Worm (Caenorhabditis elegans): ENCODE data around the gene let-418.

Gene let-418

DNA sequence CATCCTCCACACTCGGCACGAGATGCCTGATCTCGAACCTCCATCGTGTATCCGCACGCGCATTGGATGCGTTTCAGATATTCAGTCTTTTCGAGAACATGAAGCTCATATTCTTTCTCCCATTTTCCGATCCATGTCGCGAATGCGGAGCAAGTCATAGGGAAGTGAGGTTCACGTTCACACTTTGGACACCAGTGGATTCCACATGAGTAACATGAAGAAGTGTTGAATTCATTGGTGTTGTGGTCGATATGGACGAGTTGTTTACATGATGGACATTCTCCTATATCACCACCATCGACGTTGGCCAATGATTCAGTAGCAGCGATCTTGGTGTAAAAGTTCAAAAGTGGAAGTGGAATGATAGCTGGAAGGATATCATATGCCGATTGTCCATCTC, 14.3 kb downstream of the let-418 start:
- peak; percentile 32 for TF ChIP-seq nhr-25 (tag; optimal IDR thresholded peaks at IDR 0.05)
- no peak for TF ChIP-seq sea-2 (GFP tag; optimal IDR thresholded peaks at IDR 0.05)

DNA sequence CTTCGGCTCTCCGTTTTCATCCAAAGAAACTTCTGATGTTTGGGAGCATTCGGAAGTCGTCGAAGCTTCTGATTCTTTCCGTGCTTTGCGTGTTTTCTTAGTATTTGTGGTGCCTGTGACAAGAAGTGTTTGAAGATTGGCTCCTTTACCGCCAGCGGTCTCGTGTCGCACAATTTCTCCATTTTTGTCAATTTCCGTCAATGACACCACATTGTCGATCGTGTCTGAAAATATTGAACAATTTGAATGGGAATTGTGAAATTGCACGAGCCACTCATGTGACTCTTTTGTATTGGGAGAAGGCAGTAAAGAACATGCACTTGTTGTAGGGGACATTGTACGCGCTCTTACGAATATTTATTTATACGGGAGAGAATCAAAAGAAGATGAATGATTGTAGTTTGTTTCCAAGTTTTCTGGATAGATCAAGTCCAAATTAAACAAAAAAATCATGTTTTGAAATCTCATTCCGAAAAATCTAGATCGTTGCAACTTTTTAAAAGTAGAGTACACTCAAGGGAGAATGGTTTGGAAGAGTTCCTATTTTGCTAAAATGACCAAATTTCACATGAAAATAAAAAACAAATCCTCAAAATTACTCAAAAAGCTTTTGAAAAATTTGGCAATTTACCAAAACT, 16.0 kb downstream of the let-418 start:
- TF ChIP-seq nfya-1 (tag; optimal IDR thresholded peaks at IDR 0.05; ENCODE audit: insufficient read depth) (no peak), elt-2 (tag; optimal IDR thresholded peaks at IDR 0.05) (peak; percentile 51), ama-1 (optimal IDR thresholded peaks at IDR 0.05) (peak; percentile 74), ZK546.5 (tag; optimal IDR thresholded peaks at IDR 0.05) (no peak), pha-4 (tag; optimal IDR thresholded peaks at IDR 0.05) (peak; percentile 48), lin-39 (tag; optimal IDR thresholded peaks at IDR 0.05) (no peak), eor-1 (tag; optimal IDR thresholded peaks at IDR 0.05) (no peak), egl-5 (tag; optimal IDR thresholded peaks at IDR 0.05) (no peak), pqm-1 (tag; optimal IDR thresholded peaks at IDR 0.05) (peak; percentile 70), nhr-11 (tag; optimal IDR thresholded peaks at IDR 0.05) (no peak)

DNA sequence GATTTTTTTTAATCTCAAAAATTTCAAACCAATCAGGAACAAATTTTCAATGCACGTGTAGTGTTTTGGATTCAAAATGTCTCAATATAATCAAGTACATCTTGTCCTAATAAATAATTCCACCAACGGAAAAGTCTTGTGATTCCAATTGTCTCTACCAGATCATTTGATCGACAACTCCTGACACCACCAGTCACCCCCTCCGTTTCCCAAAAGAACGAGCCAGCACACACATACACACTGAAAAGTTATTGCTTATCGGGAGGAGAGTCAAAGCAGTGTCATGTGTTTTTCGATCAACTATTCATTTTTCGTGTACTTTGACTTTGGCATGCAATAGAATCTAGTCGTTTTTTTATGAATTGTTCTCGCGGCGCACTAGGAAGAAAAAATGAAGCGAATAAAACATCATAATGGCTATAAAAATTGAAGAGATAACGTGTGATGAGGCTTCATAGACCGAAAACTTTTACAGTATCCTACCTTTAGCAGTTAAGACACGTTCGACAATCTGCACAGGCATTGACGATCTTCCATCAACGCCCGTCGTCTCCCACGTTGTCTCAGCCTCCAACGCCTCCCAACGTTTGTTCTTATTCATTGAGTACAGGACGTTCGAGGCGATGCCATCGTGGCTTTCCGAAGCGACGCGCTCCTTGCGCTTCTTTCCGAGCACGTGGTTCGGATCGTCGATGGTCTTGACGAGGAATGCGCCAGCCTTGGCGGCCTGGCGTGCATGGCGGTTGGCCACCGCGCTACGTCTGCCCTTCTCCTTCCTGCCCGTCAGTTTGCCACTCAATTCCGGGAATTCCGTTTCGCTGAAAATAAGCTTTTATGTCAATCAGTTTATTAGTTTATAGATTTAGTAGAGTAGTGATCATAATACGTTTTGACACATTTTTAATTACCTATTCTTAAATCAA, 17.0 kb downstream of the let-418 start:
- TF ChIP-seq nfya-1 (tag; optimal IDR thresholded peaks at IDR 0.05; ENCODE audit: insufficient read depth) (peak; percentile 33), ama-1 (optimal IDR thresholded peaks at IDR 0.05) (peak; percentile 62), nhr-23 (tag; optimal IDR thresholded peaks at IDR 0.05) (peak; percentile 27), egl-5 (tag; optimal IDR thresholded peaks at IDR 0.05) (peak; percentile 82), nhr-237 (tag; optimal IDR thresholded peaks at IDR 0.05) (no peak), skn-1 (tag; optimal IDR thresholded peaks at IDR 0.05) (peak; percentile 39), pha-4 (tag; optimal IDR thresholded peaks at IDR 0.05) (peak; percentile 28), elt-1 (tag; optimal IDR thresholded peaks at IDR 0.05) (no peak), pqm-1 (tag; optimal IDR thresholded peaks at IDR 0.05) (peak; percentile 91), jun-1 (tag; optimal IDR thresholded peaks at IDR 0.05) (peak; percentile 77), nhr-12 (tag; optimal IDR thresholded peaks at IDR 0.05) (no peak), nhr-11 (tag; optimal IDR thresholded peaks at IDR 0.05) (peak; percentile 45), elt-2 (tag; optimal IDR thresholded peaks at IDR 0.05) (peak; percentile 87)

DNA sequence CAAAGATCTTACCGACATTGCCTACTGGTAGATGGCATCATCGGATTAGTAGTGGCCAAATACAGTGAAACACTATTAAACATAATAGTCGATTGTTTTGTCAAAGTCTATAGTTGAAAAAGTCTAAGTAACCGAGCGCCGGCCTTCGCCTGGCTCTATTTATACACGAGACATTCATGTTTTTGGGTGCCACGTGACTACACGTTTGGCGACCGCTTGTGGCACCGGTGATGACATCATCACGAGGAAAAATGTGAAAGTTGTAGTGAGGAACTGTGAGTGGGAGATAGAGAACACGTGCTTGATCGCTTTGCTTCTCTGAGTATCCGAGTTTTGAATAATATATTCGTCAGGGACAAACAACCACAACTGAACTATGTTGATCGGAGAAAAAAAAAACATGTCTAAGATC, 17.7 kb downstream of the let-418 start:
- TF ChIP-seq R02D3.7 (tag; optimal IDR thresholded peaks at IDR 0.05) (no peak), ztf-4 (tag; optimal IDR thresholded peaks at IDR 0.05) (peak; percentile 80), ceh-16 (tag; optimal IDR thresholded peaks at IDR 0.05) (no peak), snpc-4 (tag; optimal IDR thresholded peaks at IDR 0.05) (no peak), lsy-12 (tag; optimal IDR thresholded peaks at IDR 0.05) (no peak), daf-12 (tag; optimal IDR thresholded peaks at IDR 0.05) (no peak), nhr-43 (tag; optimal IDR thresholded peaks at IDR 0.05; ENCODE audit: poor library complexity, severe bottlenecking) (peak; percentile 93), fkh-10 (GFP tag; optimal IDR thresholded peaks at IDR 0.05) (no peak), egl-27 (tag; optimal IDR thresholded peaks at IDR 0.05) (no peak), mml-1 (tag; optimal IDR thresholded peaks at IDR 0.05) (peak; percentile 2), nhr-11 (tag; optimal IDR thresholded peaks at IDR 0.05) (no peak), aly-2 (tag; optimal IDR thresholded peaks at IDR 0.05) (no peak), mdl-1 (tag; optimal IDR thresholded peaks at IDR 0.05) (peak; percentile 67), egl-5 (tag; optimal IDR thresholded peaks at IDR 0.05) (peak; percentile 70), lin-39 (tag; optimal IDR thresholded peaks at IDR 0.05) (no peak), pqm-1 (tag; optimal IDR thresholded peaks at IDR 0.05) (peak; percentile 67), hmg-11 (tag; optimal IDR thresholded peaks at IDR 0.05) (no peak), eor-1 (tag; optimal IDR thresholded peaks at IDR 0.05) (no peak), ceh-28 (tag; optimal IDR thresholded peaks at IDR 0.05) (no peak), nhr-67 (tag; optimal IDR thresholded peaks at IDR 0.05) (no peak), fos-1 (tag; optimal IDR thresholded peaks at IDR 0.05) (no peak), elt-2 (tag; optimal IDR thresholded peaks at IDR 0.05) (peak; percentile 47), nhr-76 (tag; optimal IDR thresholded peaks at IDR 0.05) (no peak), ceh-9 (tag; optimal IDR thresholded peaks at IDR 0.05) (no peak), skn-1 (tag; optimal IDR thresholded peaks at IDR 0.05) (no peak), ceh-82 (tag; optimal IDR thresholded peaks at IDR 0.05) (no peak), nhr-28 (tag; optimal IDR thresholded peaks at IDR 0.05) (no peak), unc-62 (GFP tag; optimal IDR thresholded peaks at IDR 0.05) (no peak), ZK546.5 (tag; optimal IDR thresholded peaks at IDR 0.05) (no peak), ama-1 (optimal IDR thresholded peaks at IDR 0.05) (peak; percentile 63), nhr-25 (tag; optimal IDR thresholded peaks at IDR 0.05) (peak; percentile 97), sea-2 (GFP tag; optimal IDR thresholded peaks at IDR 0.05) (no peak), elt-3 (tag; optimal IDR thresholded peaks at IDR 0.05) (no peak), elt-1 (tag; optimal IDR thresholded peaks at IDR 0.05) (peak; percentile 42), nhr-12 (tag; optimal IDR thresholded peaks at IDR 0.05) (no peak), fkh-2 (tag; optimal IDR thresholded peaks at IDR 0.05) (no peak), nhr-77 (tag; optimal IDR thresholded peaks at IDR 0.05) (no peak), ztf-11 (tag; optimal IDR thresholded peaks at IDR 0.05) (no peak)
